Worm (Caenorhabditis elegans): ENCODE data around the gene cutc-1.

DNA sequence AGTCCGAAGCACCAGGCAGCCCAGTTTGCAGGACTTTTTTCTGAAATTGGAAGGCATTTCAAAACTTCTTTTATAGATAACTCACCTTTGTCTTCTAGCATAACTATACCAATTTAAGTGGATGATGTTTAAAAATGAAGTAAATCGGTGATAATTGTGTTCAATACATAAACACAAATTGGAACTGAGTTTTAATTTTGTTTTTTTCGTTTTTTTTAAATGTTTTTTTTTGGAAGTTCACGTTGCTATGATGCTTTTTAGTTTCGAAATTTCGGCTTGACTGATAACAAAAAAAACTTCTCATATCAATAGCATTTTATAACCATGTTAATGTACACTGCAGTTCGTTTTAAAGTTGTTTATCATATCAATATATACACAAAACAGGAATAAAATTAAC lies 13.9 kb downstream of the cutc-1 start, which contains the start of gene ZK353.4:
- TF ChIP-seq dao-5 (tag; optimal IDR thresholded peaks at IDR 0.05): no peak
- no peak for TF ChIP-seq W03F9.2 (tag; optimal IDR thresholded peaks at IDR 0.05)
- peak; percentile 40 for TF ChIP-seq him-1 (tag; optimal IDR thresholded peaks at IDR 0.05)
